Worm (Caenorhabditis elegans) whole organism, mixed stage, embryonic: Measurements from ENCODE around the gene F43C11.1.

Source experiments
- ceh-83 ChIP-seq: fragments of 200-800 bp; sonication (Bioruptor generic); optimal IDR thresholded peaks from 2 replicates; lab custom pipeline; 2018; ENCODE audit warnings: mild to moderate bottlenecking, missing genetic modification characterization, missing compliant biosample characterization
- cnd-1 ChIP-seq: fragments of 200-800 bp; sonication (Bioruptor generic); optimal IDR thresholded peaks from 2 replicates; lab custom pipeline; 2018; ENCODE audit warnings: mild to moderate bottlenecking, missing genetic modification characterization, missing compliant biosample characterization
- elt-1 ChIP-seq: sonication (generic microtip); optimal IDR thresholded peaks from 2 replicates; lab custom pipeline; 2017; ENCODE audit warnings: missing genetic modification characterization, mild to moderate bottlenecking, missing compliant biosample characterization, antibody characterized with exemption, moderate library complexity, borderline replicate concordance; ENCODE audit not compliant: insufficient read depth
- hlh-1 ChIP-seq: fragments of 150-350 bp; optimal IDR thresholded peaks from 2 replicates; lab custom pipeline; 2014; ENCODE audit warnings: missing biosample characterization, missing genetic modification reagents, missing genetic modification characterization
- lsy-2 ChIP-seq: fragments of 150-350 bp; optimal IDR thresholded peaks from 2 replicates; lab custom pipeline; 2014; ENCODE audit warnings: missing biosample characterization, missing genetic modification characterization
- mab-5 ChIP-seq: fragments of 150-350 bp; optimal IDR thresholded peaks from 2 replicates; lab custom pipeline; 2014; ENCODE audit warnings: missing biosample characterization, missing genetic modification characterization
- nhr-12 ChIP-seq: fragments of 150-350 bp; optimal IDR thresholded peaks from 2 replicates; lab custom pipeline; 2014; ENCODE audit warnings: missing biosample characterization, missing genetic modification characterization
- nhr-28 ChIP-seq: fragments of 150-350 bp; optimal IDR thresholded peaks from 2 replicates; lab custom pipeline; 2014; ENCODE audit warnings: missing biosample characterization, missing genetic modification characterization
- sem-2 ChIP-seq: fragments of 200-800 bp; sonication (Bioruptor generic); optimal IDR thresholded peaks from 2 replicates; lab custom pipeline; 2018; ENCODE audit warnings: mild to moderate bottlenecking, missing genetic modification characterization, missing compliant biosample characterization
- sptf-1 ChIP-seq: sonication (generic microtip); optimal IDR thresholded peaks from 2 replicates; lab custom pipeline; 2017; ENCODE audit warnings: mild to moderate bottlenecking, missing genetic modification characterization, moderate library complexity, missing compliant biosample characterization
- tbx-8 ChIP-seq: fragments of 200-800 bp; sonication (Bioruptor generic); optimal IDR thresholded peaks from 2 replicates; lab custom pipeline; 2018; ENCODE audit warnings: mild to moderate bottlenecking, missing genetic modification characterization, moderate library complexity, missing compliant biosample characterization
- ztf-11 ChIP-seq: fragments of 150-350 bp; optimal IDR thresholded peaks from 2 replicates; lab custom pipeline; 2014; ENCODE audit warnings: missing biosample characterization, missing genetic modification characterization

DNA sequence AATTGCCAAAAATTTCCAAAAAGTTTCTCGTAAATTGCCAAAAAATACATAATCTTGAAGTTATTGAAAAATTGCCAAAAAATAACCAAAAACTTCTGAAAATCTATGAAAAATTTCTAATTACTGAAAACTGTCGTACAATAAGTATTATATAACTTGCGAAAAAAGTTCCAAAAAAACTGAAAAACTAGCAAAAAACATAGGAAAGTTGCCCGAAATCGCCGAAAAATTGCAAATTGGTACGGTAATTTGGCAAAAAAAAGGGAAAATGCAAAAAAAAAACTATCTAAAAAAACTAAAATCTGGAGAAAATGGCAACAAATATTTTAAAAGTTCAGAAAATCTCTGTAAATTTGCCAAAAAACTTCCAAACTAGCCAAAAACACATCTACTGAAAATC is 15.4 kb upstream of the F43C11.1 start, which contains the start of gene enri-1:
- TF ChIP-seq lsy-2 (tag; lab: Kevin White, UChicago), result no peak
- TF ChIP-seq sem-2, result no peak
- no peak for TF ChIP-seq ceh-83
- no peak for TF ChIP-seq hlh-1
- no peak for TF ChIP-seq tbx-8 (GFP tag; lab: Kevin White, UChicago)
- no peak for TF ChIP-seq cnd-1 (tag; lab: Kevin White, UChicago)
- TF ChIP-seq ztf-11 (tag; lab: Kevin White, UChicago), result no peak
- TF ChIP-seq nhr-12 (tag; lab: Kevin White, UChicago), result no peak
- no peak for TF ChIP-seq elt-1 (tag; lab: Kevin White, UChicago)
- TF ChIP-seq nhr-28, result no peak
- no peak for TF ChIP-seq mab-5
- TF ChIP-seq sptf-1 (tag; lab: Kevin White, UChicago), result no peak
